Worm (Caenorhabditis elegans): Measurements from ENCODE around the gene nhr-129.

ce11 chrV:13338037-13338436 is 7.2 kb upstream of the nhr-129 start:
- no peak for TF ChIP-seq nhr-12 (tag; optimal IDR thresholded peaks at IDR 0.05)
- TF ChIP-seq hmg-11 (tag; optimal IDR thresholded peaks at IDR 0.05): no peak
- no peak for TF ChIP-seq snpc-4 (tag; optimal IDR thresholded peaks at IDR 0.05)
- no peak for TF ChIP-seq nhr-237 (tag; optimal IDR thresholded peaks at IDR 0.05)
- no peak for TF ChIP-seq ceh-82 (tag; optimal IDR thresholded peaks at IDR 0.05)
- no peak for TF ChIP-seq nhr-76 (tag; optimal IDR thresholded peaks at IDR 0.05)
- TF ChIP-seq aly-2 (tag; optimal IDR thresholded peaks at IDR 0.05): no peak
- TF ChIP-seq fos-1 (tag; optimal IDR thresholded peaks at IDR 0.05): no peak
- TF ChIP-seq nhr-77 (tag; optimal IDR thresholded peaks at IDR 0.05): no peak
- no peak for TF ChIP-seq unc-62 (GFP tag; optimal IDR thresholded peaks at IDR 0.05)
- no peak for TF ChIP-seq daf-12 (tag; optimal IDR thresholded peaks at IDR 0.05)
- no peak for TF ChIP-seq elt-1 (tag; optimal IDR thresholded peaks at IDR 0.05)
- no peak for TF ChIP-seq jun-1 (tag; optimal IDR thresholded peaks at IDR 0.05)
- no peak for TF ChIP-seq nhr-11 (tag; optimal IDR thresholded peaks at IDR 0.05)

Data from whole organism, L3 larva.